Fruit fly (Drosophila melanogaster) whole organism, embryonic: Measurements from ENCODE around the gene Sidpn.

ENCODE experiments used
- CG10321 ChIP-seq: fragments of 200-800 bp; sonication (Bioruptor generic); IDR thresholded peaks from 2 replicates; pipeline ENCODE4 v1.3.6; 2022; ENCODE audit warnings: missing biosample characterization, missing genetic modification characterization
- CG11085 ChIP-seq: fragments of 200-800 bp; sonication (Bioruptor generic); IDR thresholded peaks from 2 replicates; pipeline ENCODE4 v1.3.6; 2022; ENCODE audit warnings: missing biosample characterization, missing genetic modification characterization
- CG11093 ChIP-seq: fragments of 200-800 bp; sonication (Bioruptor generic); IDR thresholded peaks from 3 replicates; pipeline ENCODE4 v1.3.6; 2022; ENCODE audit warnings: missing biosample characterization, missing genetic modification characterization
- CG13424 ChIP-seq: fragments of 200-800 bp; sonication (Bioruptor generic); optimal IDR thresholded peaks from 2 replicates; lab custom pipeline; 2019; ENCODE audit warnings: missing biosample characterization, mild to moderate bottlenecking, missing genetic modification characterization, moderate library complexity
- CG13775 ChIP-seq: fragments of 200-800 bp; sonication (Bioruptor generic); optimal IDR thresholded peaks from 3 replicates; lab custom pipeline; 2017; ENCODE audit warnings: missing biosample characterization, mild to moderate bottlenecking, missing genetic modification characterization
- CG16779 ChIP-seq: fragments of 200-800 bp; sonication (Bioruptor generic); IDR thresholded peaks from 2 replicates; pipeline ENCODE4 v1.3.6; 2022; ENCODE audit warnings: missing biosample characterization, missing genetic modification characterization
- CG16815 ChIP-seq: fragments of 200-800 bp; sonication (Bioruptor generic); optimal IDR thresholded peaks from 3 replicates; lab custom pipeline; 2017; ENCODE audit warnings: missing biosample characterization, mild to moderate bottlenecking, missing genetic modification characterization
- CG17612 ChIP-seq: fragments of 200-800 bp; sonication (Bioruptor generic); IDR thresholded peaks from 2 replicates; pipeline ENCODE4 v1.3.6; 2022; ENCODE audit warnings: missing biosample characterization, missing genetic modification characterization
- CG18011 ChIP-seq: fragments of 200-800 bp; sonication (Bioruptor generic); optimal IDR thresholded peaks from 2 replicates; lab custom pipeline; 2017; ENCODE audit warnings: missing biosample characterization, missing genetic modification characterization, mild to moderate bottlenecking, moderate library complexity, missing genotype
- CG1832 ChIP-seq: fragments of 200-800 bp; sonication (Bioruptor generic); optimal IDR thresholded peaks from 2 replicates; lab custom pipeline; 2017; ENCODE audit warnings: missing biosample characterization, mild to moderate bottlenecking, missing genetic modification characterization, inconsistent platforms
- CG3065 ChIP-seq: fragments of 200-800 bp; sonication (Bioruptor generic); optimal IDR thresholded peaks from 2 replicates; lab custom pipeline; 2016; ENCODE audit warnings: missing biosample characterization, missing genetic modification characterization
- CG31441 ChIP-seq: fragments of 200-800 bp; sonication (Bioruptor generic); IDR thresholded peaks from 2 replicates; pipeline ENCODE4 v1.3.6; 2022; ENCODE audit warnings: missing biosample characterization, missing genetic modification characterization
- CG3407 ChIP-seq: fragments of 200-800 bp; sonication (Bioruptor generic); optimal IDR thresholded peaks from 2 replicates; lab custom pipeline; 2018; ENCODE audit warnings: missing biosample characterization, mild to moderate bottlenecking, missing genetic modification characterization
- CG3838 ChIP-seq: fragments of 200-800 bp; sonication (Bioruptor generic); optimal IDR thresholded peaks from 3 replicates; lab custom pipeline; 2016; ENCODE audit warnings: missing biosample characterization, missing genetic modification characterization
- CG4820 ChIP-seq: fragments of 200-800 bp; sonication (Bioruptor generic); optimal IDR thresholded peaks from 3 replicates; lab custom pipeline; 2016; ENCODE audit warnings: missing biosample characterization, missing genetic modification characterization
- CG6791 ChIP-seq: fragments of 200-800 bp; sonication (Bioruptor generic); IDR thresholded peaks from 3 replicates; pipeline ENCODE4 v1.3.6; 2022; ENCODE audit warnings: missing biosample characterization, missing genetic modification characterization; ENCODE audit not compliant: partially characterized antibody
- CG7556 ChIP-seq: fragments of 200-800 bp; sonication (Bioruptor generic); optimal IDR thresholded peaks from 2 replicates; lab custom pipeline; 2017; ENCODE audit warnings: missing biosample characterization, mild to moderate bottlenecking, missing genetic modification characterization
- CG8089 ChIP-seq: fragments of 200-800 bp; sonication (Bioruptor generic); optimal IDR thresholded peaks from 3 replicates; lab custom pipeline; 2016; ENCODE audit warnings: missing biosample characterization, missing genetic modification characterization
- CoRest ChIP-seq: fragments of 200-800 bp; sonication (Bioruptor generic); optimal IDR thresholded peaks from 3 replicates; lab custom pipeline; 2018; ENCODE audit warnings: missing biosample characterization, mild to moderate bottlenecking, missing genetic modification characterization, moderate library complexity
- Dek ChIP-seq: fragments of 200-800 bp; sonication (Bioruptor generic); optimal IDR thresholded peaks from 3 replicates; lab custom pipeline; 2019; ENCODE audit warnings: missing biosample characterization, mild to moderate bottlenecking, missing genetic modification characterization, moderate library complexity
- Dip3 ChIP-seq: fragments of 200-800 bp; sonication (Bioruptor generic); optimal IDR thresholded peaks from 3 replicates; lab custom pipeline; 2016; ENCODE audit warnings: missing biosample characterization, missing genetic modification characterization
- Dll ChIP-seq: fragments of 200-800 bp; sonication (Bioruptor generic); IDR thresholded peaks from 4 replicates; pipeline ENCODE4 v1.3.6; 2022; ENCODE audit warnings: missing biosample characterization, missing genetic modification characterization; ENCODE audit not compliant: partially characterized antibody
- ERR ChIP-seq: fragments of 200-800 bp; sonication (Bioruptor generic); optimal IDR thresholded peaks from 2 replicates; lab custom pipeline; 2016; ENCODE audit warnings: missing biosample characterization, missing genetic modification characterization
- Elba2 ChIP-seq: fragments of 200-800 bp; sonication (Bioruptor generic); optimal IDR thresholded peaks from 3 replicates; lab custom pipeline; 2016; ENCODE audit warnings: missing biosample characterization, missing genetic modification characterization
- Ets97D ChIP-seq: fragments of 200-800 bp; sonication (Bioruptor generic); optimal IDR thresholded peaks from 3 replicates; lab custom pipeline; 2016; ENCODE audit warnings: missing biosample characterization, missing genetic modification characterization
- H15 ChIP-seq: fragments of 200-800 bp; sonication (Bioruptor generic); IDR thresholded peaks from 3 replicates; pipeline ENCODE4 v1.3.6; 2022; ENCODE audit warnings: missing biosample characterization, missing genetic modification characterization
- Hr51 ChIP-seq, 2 experiments: fragments of 200-800 bp; sonication (Bioruptor generic); optimal IDR thresholded peaks; 2 replicates in 1 of 2; 3 replicates in 1 of 2; lab custom pipeline; 2016 to 2018; ENCODE audit warnings: missing biosample characterization in 2 of 2, missing genetic modification characterization in 2 of 2, mild to moderate bottlenecking in 1 of 2, moderate library complexity in 1 of 2
- Lhr ChIP-seq: fragments of 200-800 bp; sonication (Bioruptor generic); optimal IDR thresholded peaks from 3 replicates; lab custom pipeline; 2017; ENCODE audit warnings: mild to moderate bottlenecking, missing biosample characterization, missing genetic modification reagents, missing genetic modification characterization
- NK7.1 ChIP-seq: fragments of 200-800 bp; sonication (Bioruptor generic); optimal IDR thresholded peaks from 3 replicates; lab custom pipeline; 2016; ENCODE audit warnings: missing biosample characterization, missing genetic modification characterization
- Oli ChIP-seq: fragments of 200-800 bp; sonication (Bioruptor generic); optimal IDR thresholded peaks from 2 replicates; lab custom pipeline; 2018; ENCODE audit warnings: missing biosample characterization, mild to moderate bottlenecking, missing genetic modification characterization, moderate library complexity
- Scr ChIP-seq: fragments of 200-800 bp; sonication (Bioruptor generic); IDR thresholded peaks from 2 replicates; pipeline ENCODE4 v1.3.6; 2022; ENCODE audit warnings: missing biosample characterization, missing genetic modification characterization; ENCODE audit not compliant: partially characterized antibody
- Sox102F ChIP-seq: fragments of 200-800 bp; sonication (Bioruptor generic); optimal IDR thresholded peaks from 2 replicates; lab custom pipeline; 2018; ENCODE audit warnings: missing biosample characterization, mild to moderate bottlenecking, missing genetic modification characterization, moderate library complexity
- Ssrp ChIP-seq: fragments of 200-800 bp; sonication (Bioruptor generic); optimal IDR thresholded peaks from 2 replicates; lab custom pipeline; 2018; ENCODE audit warnings: missing biosample characterization, mild to moderate bottlenecking, missing genetic modification characterization, moderate library complexity
- Trl ChIP-seq, 3 experiments: fragments of >200 bp in 2 of 3; fragments of 200-800 bp in 1 of 3; sonication (Bioruptor generic) in 1 of 3; optimal IDR thresholded peaks; 2 replicates in 1 of 3; 3 replicates in 2 of 3; lab custom pipeline; 2016 to 2017; ENCODE audit warnings: missing biosample characterization in 1 of 3, missing genetic modification characterization in 1 of 3
- amos ChIP-seq: fragments of 200-800 bp; sonication (Bioruptor generic); IDR thresholded peaks from 2 replicates; pipeline ENCODE4 v1.3.6; 2022; ENCODE audit warnings: missing biosample characterization, missing genetic modification characterization; ENCODE audit not compliant: partially characterized antibody
- aop ChIP-seq: fragments of 200-800 bp; sonication (Bioruptor generic); IDR thresholded peaks from 2 replicates; pipeline ENCODE4 v1.3.6; 2022; ENCODE audit warnings: missing biosample characterization, missing genetic modification characterization
- ase ChIP-seq: fragments of 200-800 bp; sonication (Bioruptor generic); IDR thresholded peaks from 3 replicates; pipeline ENCODE4 v1.3.6; 2022; ENCODE audit warnings: missing biosample characterization, missing genetic modification characterization
- ci ChIP-seq: fragments of 200-800 bp; sonication (Bioruptor generic); IDR thresholded peaks from 3 replicates; pipeline ENCODE4 v1.3.6; 2022; ENCODE audit warnings: missing biosample characterization, missing genetic modification characterization
- da ChIP-seq: fragments of 200-800 bp; sonication (Bioruptor generic); optimal IDR thresholded peaks from 2 replicates; lab custom pipeline; 2016; ENCODE audit warnings: missing biosample characterization, missing genetic modification characterization
- dimm ChIP-seq: fragments of 200-800 bp; sonication (Bioruptor generic); IDR thresholded peaks from 2 replicates; pipeline ENCODE4 v1.3.6; 2022; ENCODE audit warnings: missing biosample characterization, missing genetic modification characterization
- esg ChIP-seq: fragments of 200-800 bp; sonication (Bioruptor generic); conservative IDR thresholded peaks from 2 replicates; pipeline ENCODE4 v1.3.6; 2022; ENCODE audit warnings: missing biosample characterization, missing genetic modification characterization
- ftz-f1 ChIP-seq: fragments of 200-800 bp; sonication (Bioruptor generic); optimal IDR thresholded peaks from 2 replicates; lab custom pipeline; 2016; ENCODE audit warnings: missing biosample characterization, missing genetic modification characterization
- gfzf ChIP-seq: fragments of 200-800 bp; sonication (Bioruptor generic); optimal IDR thresholded peaks from 2 replicates; lab custom pipeline; 2016; ENCODE audit warnings: missing biosample characterization, mild to moderate bottlenecking, missing genetic modification characterization, moderate library complexity
- ind ChIP-seq: fragments of 200-800 bp; sonication (Bioruptor generic); optimal IDR thresholded peaks from 3 replicates; lab custom pipeline; 2016; ENCODE audit warnings: missing biosample characterization, missing genetic modification characterization
- mam ChIP-seq: fragments of 200-800 bp; sonication (Bioruptor generic); optimal IDR thresholded peaks from 3 replicates; lab custom pipeline; 2016; ENCODE audit warnings: missing biosample characterization, missing genetic modification characterization
- pho ChIP-seq: fragments of 200-800 bp; sonication (Bioruptor generic); optimal IDR thresholded peaks from 2 replicates; lab custom pipeline; 2016; ENCODE audit warnings: missing biosample characterization, missing genetic modification characterization
- rib ChIP-seq: fragments of 200-800 bp; sonication (Bioruptor generic); IDR thresholded peaks from 2 replicates; pipeline ENCODE4 v1.3.6; 2022; ENCODE audit warnings: missing biosample characterization, missing genetic modification characterization
- sr ChIP-seq: fragments of 200-800 bp; sonication (Bioruptor generic); IDR thresholded peaks from 3 replicates; pipeline ENCODE4 v1.3.6; 2022; ENCODE audit warnings: missing biosample characterization, missing genetic modification characterization
- ttk ChIP-seq: fragments of 200-800 bp; sonication (Bioruptor generic); IDR thresholded peaks from 2 replicates; pipeline ENCODE4 v2.1.2; 2022; ENCODE audit warnings: missing biosample characterization, missing genetic modification characterization
- twi ChIP-seq: fragments of 200-800 bp; optimal IDR thresholded peaks from 2 replicates; lab custom pipeline; 2019; ENCODE audit warnings: missing biosample characterization, mild to moderate bottlenecking, missing genetic modification characterization, moderate library complexity
- unc-4 ChIP-seq: fragments of 200-800 bp; sonication (Bioruptor generic); IDR thresholded peaks from 2 replicates; pipeline ENCODE4 v1.3.6; 2022; ENCODE audit warnings: missing biosample characterization, missing genetic modification characterization; ENCODE audit not compliant: partially characterized antibody

Gene Sidpn

dm6 chr2L:19058916-19059315, 31.4 kb downstream of the Sidpn start, which contains the start of gene Phlpp (continued):
- TF ChIP-seq Dip3 (GFP tag; lab: Kevin White, UChicago) (peak; percentile 27), Hr51 (GFP tag; optimal IDR thresholded peaks at IDR 0.05; lab: Kevin White, UChicago) (peak; percentile 13 to 69), sr (GFP tag; lab: Robert Waterston, UW) (no peak), esg (GFP tag; lab: Robert Waterston, UW) (peak; percentile 45), unc-4 (GFP tag; lab: Robert Waterston, UW) (no peak), CG8089 (no peak), Dll (GFP tag; lab: Robert Waterston, UW) (no peak), CG13424 (tag; lab: Kevin White, UChicago) (peak; percentile 41), rib (GFP tag; lab: Robert Waterston, UW) (no peak), ftz-f1 (GFP tag; lab: Kevin White, UChicago) (no peak), H15 (GFP tag; lab: Robert Waterston, UW) (peak; percentile 40; the same call in 1 of the 3 replicates), amos (GFP tag; lab: Robert Waterston, UW) (no peak), ind (peak; percentile 57), gfzf (no peak), CG31441 (GFP tag; lab: Robert Waterston, UW) (peak; percentile 78), CG11093 (peak; percentile 38; the same call in 1 of the 3 replicates), CG13775 (GFP tag; lab: Kevin White, UChicago) (no peak), CoRest (tag; lab: Kevin White, UChicago) (peak; percentile 47), ttk (GFP tag; lab: Robert Waterston, UW) (no peak), Trl (optimal IDR thresholded peaks at IDR 0.05; lab: Kevin White, UChicago) (no peak), Trl (GFP tag; optimal IDR thresholded peaks at IDR 0.05; lab: Kevin White, UChicago) (peak; percentile 32), ase (peak; percentile 47; the same call in 1 of the 3 replicates), Oli (peak; percentile 45), Ets97D (GFP tag; lab: Kevin White, UChicago) (no peak), Sox102F (no peak), NK7.1 (GFP tag; lab: Kevin White, UChicago) (no peak), CG1832 (no peak), dimm (GFP tag; lab: Robert Waterston, UW) (no peak; the same call in 1 of the 2 replicates), mam (GFP tag; lab: Kevin White, UChicago) (peak; percentile 20), CG16815 (GFP tag; lab: Kevin White, UChicago) (peak; percentile 11), ci (peak; percentile 40; the same call in 1 of the 3 replicates), CG10321 (GFP tag; lab: Robert Waterston, UW) (0 out of 2 replicates have a peak, but pooled peaks have one; percentile 11), Dek (tag; lab: Kevin White, UChicago) (no peak), Elba2 (GFP tag; lab: Kevin White, UChicago) (peak; percentile 18), CG3838 (no peak), CG17612 (GFP tag; lab: Robert Waterston, UW) (no peak), CG3065 (GFP tag; lab: Kevin White, UChicago) (no peak), Scr (GFP tag; lab: Robert Waterston, UW) (no peak), Ssrp (tag; lab: Kevin White, UChicago) (peak; percentile 56), ERR (GFP tag; lab: Kevin White, UChicago) (no peak), CG3407 (GFP tag; lab: Kevin White, UChicago) (no peak), CG7556 (GFP tag; lab: Kevin White, UChicago) (peak; percentile 25), CG16779 (GFP tag; lab: Robert Waterston, UW) (no peak), CG6791 (no peak), twi (tag; lab: Kevin White, UChicago) (no peak), pho (GFP tag; lab: Kevin White, UChicago) (no peak), da (GFP tag; lab: Kevin White, UChicago) (no peak), Lhr (no peak), CG11085 (no peak), CG18011 (GFP tag; lab: Kevin White, UChicago) (no peak), aop (GFP tag; lab: Robert Waterston, UW) (no peak), CG4820 (GFP tag; lab: Kevin White, UChicago) (no peak)
